Fruit fly (Drosophila melanogaster): ENCODE measurements around the gene CG34280.

CG34280 gene

DNA sequence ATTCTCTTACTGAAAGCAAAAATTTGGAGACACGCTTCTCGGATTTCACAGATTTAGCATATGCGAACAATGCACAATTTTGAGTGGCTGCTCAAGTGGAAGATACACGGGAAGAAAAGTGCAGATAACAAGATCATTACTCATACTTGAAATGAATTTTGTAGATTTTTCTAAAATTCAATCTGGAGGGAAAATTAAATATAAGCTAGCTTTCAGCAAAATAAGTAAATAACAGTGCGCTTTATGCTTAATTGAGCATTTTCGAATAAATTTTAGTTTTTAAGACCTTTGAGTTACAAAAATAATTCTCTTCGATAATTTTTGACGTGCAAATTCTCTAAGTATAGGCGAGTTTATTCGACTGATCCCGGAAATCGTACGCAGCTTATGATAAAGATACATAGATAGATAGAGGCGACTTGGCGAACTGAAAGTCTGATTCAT is 2.8 kb downstream of the CG34280 start (continued):
- peak; percentile 84 for TF ChIP-seq topi (GFP tag; optimal IDR thresholded peaks at IDR 0.05)
- TF ChIP-seq fkh (GFP tag; optimal IDR thresholded peaks at IDR 0.05) = no peak
- TF ChIP-seq CG15336 (GFP tag; IDR thresholded peaks at IDR 0.05) = peak; percentile 48
- TF ChIP-seq ss (GFP tag; optimal IDR thresholded peaks at IDR 0.05) = peak; percentile 44 to 67
- TF ChIP-seq dsx (GFP tag; optimal IDR thresholded peaks at IDR 0.05; ENCODE audit: poor library complexity, severe bottlenecking) = peak; percentile 69
- TF ChIP-seq Sox102F (GFP tag; optimal IDR thresholded peaks at IDR 0.05) = peak; percentile 14
- peak; percentile 56 for TF ChIP-seq CG7368 (GFP tag; optimal IDR thresholded peaks at IDR 0.05)

DNA sequence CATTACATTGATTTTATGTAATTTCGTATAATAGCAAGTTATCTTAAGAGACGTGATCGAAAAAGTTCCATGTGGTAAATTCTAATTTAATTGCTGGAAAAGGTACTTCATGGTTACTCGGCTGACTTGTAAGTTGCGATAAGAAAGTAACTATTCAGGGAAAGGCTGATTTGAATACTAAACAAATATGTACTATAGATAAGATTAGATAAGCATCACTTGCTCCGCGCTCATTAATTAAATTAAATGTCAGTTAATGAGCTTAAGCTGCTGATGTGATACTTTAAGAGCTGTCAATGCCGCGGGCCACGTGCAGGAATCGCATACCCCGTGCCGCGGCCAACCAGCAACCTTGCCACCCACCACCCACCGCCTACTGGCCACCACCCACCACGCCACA is 3.4 kb downstream of the CG34280 start:
- TF ChIP-seq fkh (GFP tag; optimal IDR thresholded peaks at IDR 0.05) (peak; percentile 19), CG31627 (GFP tag; optimal IDR thresholded peaks at IDR 0.05) (no peak), CG8319 (GFP tag; optimal IDR thresholded peaks at IDR 0.05) (no peak)

DNA sequence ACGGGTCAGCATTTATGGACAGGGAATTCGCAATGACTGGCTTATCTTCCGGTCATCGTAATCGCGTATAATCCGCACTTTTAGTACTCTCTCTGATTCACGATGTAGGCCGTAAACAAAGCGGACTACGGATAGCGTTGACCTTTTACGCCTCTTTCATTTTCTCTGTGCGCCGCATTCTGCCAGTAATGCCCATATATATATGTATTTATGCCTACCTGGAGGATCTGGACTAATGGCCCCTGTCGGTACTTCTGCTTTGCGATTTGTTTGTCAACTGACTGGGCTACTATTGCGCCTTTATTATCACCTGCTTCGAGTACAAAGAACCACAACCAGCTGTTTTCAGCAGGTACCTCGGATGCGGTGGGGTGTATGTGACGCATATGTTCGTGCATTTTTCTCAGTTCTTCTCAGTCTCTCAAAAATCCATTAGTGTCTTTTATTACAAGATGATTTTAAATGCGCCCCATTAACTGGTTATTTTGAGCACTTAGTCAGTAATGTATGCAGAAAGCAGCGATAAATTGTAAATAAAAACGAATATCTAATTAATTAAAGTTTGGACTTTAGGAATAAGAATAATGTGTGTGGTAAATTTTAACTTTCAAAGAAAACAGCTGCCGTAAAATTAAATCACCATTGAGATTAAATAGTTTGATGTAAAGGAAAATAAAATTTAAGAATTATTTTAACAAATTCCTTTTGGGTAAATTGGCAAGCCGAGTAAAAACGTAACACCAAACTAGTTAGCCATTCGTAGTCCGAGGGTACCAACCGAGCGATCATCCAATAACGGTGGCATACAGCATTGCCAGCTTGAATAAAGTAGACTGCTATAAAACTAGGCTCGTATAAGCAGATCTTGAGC is 9.0 kb downstream of the CG34280 start, which contains the start of gene CREG:
TSS of gene CREG (minus strand) at position 323 of the 871 bp plus-strand sequence.
- peak; percentile 36 for TF ChIP-seq achi (GFP tag; optimal IDR thresholded peaks at IDR 0.05)
- peak; percentile 10 for TF ChIP-seq vri (GFP tag; optimal IDR thresholded peaks at IDR 0.05)
- no peak for TF ChIP-seq CG1621 (tag; optimal IDR thresholded peaks at IDR 0.05)
- peak; percentile 88 for TF ChIP-seq Eip78C (GFP tag)
- TF ChIP-seq CG16779 (tag; optimal IDR thresholded peaks at IDR 0.05) = no peak
- TF ChIP-seq svp (GFP tag) = peak; percentile 96
- TF ChIP-seq Sox14 (GFP tag; optimal IDR thresholded peaks at IDR 0.05) = peak; percentile 59
- TF ChIP-seq Hr38 (GFP tag; optimal IDR thresholded peaks at IDR 0.05) = no peak
- TF ChIP-seq salr (GFP tag; optimal IDR thresholded peaks at IDR 0.05) = peak in 1 of 2 experiments; percentile 73
- TF ChIP-seq CG34406 (GFP tag; optimal IDR thresholded peaks at IDR 0.05) = peak; percentile 45
- TF ChIP-seq CG10669 (GFP tag; optimal IDR thresholded peaks at IDR 0.05) = peak; percentile 6
- TF ChIP-seq lz (GFP tag; optimal IDR thresholded peaks at IDR 0.05) = peak; percentile 43
- peak; percentile 55 for TF ChIP-seq Smox (GFP tag; optimal IDR thresholded peaks at IDR 0.05)
- TF ChIP-seq CG6276 (GFP tag; optimal IDR thresholded peaks at IDR 0.05) = peak; percentile 22
- TF ChIP-seq CG31627 (GFP tag; optimal IDR thresholded peaks at IDR 0.05) = peak; percentile 38
- peak; percentile 62 for TF ChIP-seq pdm3 (GFP tag; optimal IDR thresholded peaks at IDR 0.05)
- no peak for TF ChIP-seq CG8319 (GFP tag; optimal IDR thresholded peaks at IDR 0.05)
- peak; percentile 30 for TF ChIP-seq Ets21C (GFP tag; optimal IDR thresholded peaks at IDR 0.05)
- TF ChIP-seq CG7368 (GFP tag; optimal IDR thresholded peaks at IDR 0.05) = peak; percentile 12
- peak; percentile 51 for TF ChIP-seq Eip75B (GFP tag; optimal IDR thresholded peaks at IDR 0.05)
- TF ChIP-seq eg (GFP tag; IDR thresholded peaks at IDR 0.05) = no peak
- peak; percentile 57 for TF ChIP-seq Sox102F (GFP tag; optimal IDR thresholded peaks at IDR 0.05)
- peak; percentile 72 for TF ChIP-seq esn (GFP tag; optimal IDR thresholded peaks at IDR 0.05)
- TF ChIP-seq spab (GFP tag; optimal IDR thresholded peaks at IDR 0.05) = peak; percentile 2
- TF ChIP-seq Met (GFP tag; optimal IDR thresholded peaks at IDR 0.05) = peak; percentile 71
- TF ChIP-seq CG9139 (GFP tag; optimal IDR thresholded peaks at IDR 0.05) = no peak
- TF ChIP-seq CG10631 (GFP tag; optimal IDR thresholded peaks at IDR 0.05) = peak; percentile 10
- peak; percentile 35 for TF ChIP-seq CG6792 (GFP tag; optimal IDR thresholded peaks at IDR 0.05)
- peak; percentile 12 for TF ChIP-seq CG6854 (GFP tag; optimal IDR thresholded peaks at IDR 0.05)
- no peak for TF ChIP-seq Gug (GFP tag; IDR thresholded peaks at IDR 0.05)
- TF ChIP-seq net (GFP tag; optimal IDR thresholded peaks at IDR 0.05) = peak; percentile 44
- TF ChIP-seq acj6 (GFP tag; optimal IDR thresholded peaks at IDR 0.05) = peak; percentile 32
- TF ChIP-seq fd85E (GFP tag; optimal IDR thresholded peaks at IDR 0.05) = no peak
- TF ChIP-seq Hr4 (GFP tag; optimal IDR thresholded peaks at IDR 0.05) = peak; percentile 48
- peak; percentile 11 for TF ChIP-seq Blimp-1 (GFP tag; optimal IDR thresholded peaks at IDR 0.05)
- peak; percentile 65 for TF ChIP-seq topi (GFP tag; optimal IDR thresholded peaks at IDR 0.05)
- peak; percentile 34 for TF ChIP-seq cyc (GFP tag; optimal IDR thresholded peaks at IDR 0.05)
- peak; percentile 38 for TF ChIP-seq CG8632 (GFP tag; optimal IDR thresholded peaks at IDR 0.05)
- TF ChIP-seq dsx (GFP tag; optimal IDR thresholded peaks at IDR 0.05; ENCODE audit: poor library complexity, severe bottlenecking) = no peak
- peak; percentile 69 for TF ChIP-seq CG32006 (GFP tag; optimal IDR thresholded peaks at IDR 0.05)
- peak; percentile 36 for TF ChIP-seq CG4318 (GFP tag; optimal IDR thresholded peaks at IDR 0.05)
- TF ChIP-seq CG11902 (GFP tag; optimal IDR thresholded peaks at IDR 0.05) = peak; percentile 41

All from whole organism, prepupa.